Fruit fly (Drosophila melanogaster): ENCODE data around the gene CG14717.

- TF ChIP-seq Chrac-16 (GFP tag; optimal IDR thresholded peaks at IDR 0.05) = peak; percentile 7
- peak; percentile 42 for TF ChIP-seq odd (GFP tag; optimal IDR thresholded peaks at IDR 0.05)
- TF ChIP-seq B-H2 (GFP tag; optimal IDR thresholded peaks at IDR 0.05) = no peak
- TF ChIP-seq ab (GFP tag; optimal IDR thresholded peaks at IDR 0.05) = no peak
- TF ChIP-seq Blimp-1 (GFP tag; optimal IDR thresholded peaks at IDR 0.05) = no peak
- no peak for TF ChIP-seq CG15073 (GFP tag; optimal IDR thresholded peaks at IDR 0.05)
- peak in 1 of 2 experiments; percentile 38 for TF ChIP-seq Eip74EF (GFP tag; optimal IDR thresholded peaks at IDR 0.05)
These were observed 34.6 kb upstream of the CG14717 start for dm6 chr3R:11661712-11662111.
